Fruit fly (Drosophila melanogaster): ENCODE data around the gene kar.

kar gene

dm6 chr3R:12697571-12698039 is 8.4 kb upstream of the kar start (continued):
- TF ChIP-seq fru (optimal IDR thresholded peaks at IDR 0.05): no peak
- no peak for TF ChIP-seq psq (GFP tag; optimal IDR thresholded peaks at IDR 0.05)
- peak; percentile 6 for TF ChIP-seq Hmr (GFP tag; optimal IDR thresholded peaks at IDR 0.05)
- TF ChIP-seq CrebB (tag; optimal IDR thresholded peaks at IDR 0.05): peak; percentile 4
- peak; percentile 29; the same call in 1 of the 2 replicates for TF ChIP-seq inv (GFP tag; IDR thresholded peaks at IDR 0.05; ENCODE audit: partially characterized antibody)
- no peak for TF ChIP-seq NfI (GFP tag; optimal IDR thresholded peaks at IDR 0.05)
- no peak for TF ChIP-seq Blimp-1 (GFP tag; optimal IDR thresholded peaks at IDR 0.05)
- no peak for TF ChIP-seq chinmo (GFP tag; IDR thresholded peaks at IDR 0.05; ENCODE audit: partially characterized antibody)
- peak; percentile 68 for TF ChIP-seq CG12659 (GFP tag; optimal IDR thresholded peaks at IDR 0.05)
- no peak for TF ChIP-seq CG34422 (GFP tag; IDR thresholded peaks at IDR 0.05)
- TF ChIP-seq CG1603 (tag; optimal IDR thresholded peaks at IDR 0.05): no peak
- TF ChIP-seq crp (GFP tag; optimal IDR thresholded peaks at IDR 0.05): no peak
- no peak for TF ChIP-seq slou (GFP tag; optimal IDR thresholded peaks at IDR 0.05)
- no peak for TF ChIP-seq fd3F (GFP tag; optimal IDR thresholded peaks at IDR 0.05)
- peak; percentile 28 for TF ChIP-seq CG17829 (tag; optimal IDR thresholded peaks at IDR 0.05)
- peak; percentile 19 for TF ChIP-seq CG12155 (GFP tag; optimal IDR thresholded peaks at IDR 0.05)
- TF ChIP-seq CG12942 (GFP tag; optimal IDR thresholded peaks at IDR 0.05): no peak
- peak; percentile 40 for TF ChIP-seq nom (GFP tag; optimal IDR thresholded peaks at IDR 0.05)
- TF ChIP-seq Hr51 (GFP tag; optimal IDR thresholded peaks at IDR 0.05): no peak
- no peak for TF ChIP-seq CG14965 (GFP tag; optimal IDR thresholded peaks at IDR 0.05; ENCODE audit: borderline replicate concordance)
- no peak for TF ChIP-seq Optix (GFP tag; IDR thresholded peaks at IDR 0.05)
- peak; percentile 95 for TF ChIP-seq E2f2 (GFP tag; IDR thresholded peaks at IDR 0.05)
- no peak for TF ChIP-seq CG7786 (GFP tag; optimal IDR thresholded peaks at IDR 0.05)
- no peak for TF ChIP-seq sisA (GFP tag; IDR thresholded peaks at IDR 0.05)
- TF ChIP-seq Med (GFP tag): peak; percentile 83
- TF ChIP-seq Mes4 (GFP tag; optimal IDR thresholded peaks at IDR 0.05): no peak
- no peak for TF ChIP-seq ems (GFP tag; optimal IDR thresholded peaks at IDR 0.05)
- no peak for TF ChIP-seq zen2 (GFP tag; IDR thresholded peaks at IDR 0.05; ENCODE audit: partially characterized antibody)
- no peak for TF ChIP-seq wdn (GFP tag; IDR thresholded peaks at IDR 0.05)
- TF ChIP-seq Fer2 (tag; optimal IDR thresholded peaks at IDR 0.05): no peak
- no peak for TF ChIP-seq CG10654 (GFP tag; optimal IDR thresholded peaks at IDR 0.05)
- TF ChIP-seq cg (GFP tag; optimal IDR thresholded peaks at IDR 0.05): no peak
- no peak for TF ChIP-seq hb (GFP tag; IDR thresholded peaks at IDR 0.05; ENCODE audit: partially characterized antibody)
- TF ChIP-seq emc (GFP tag; optimal IDR thresholded peaks at IDR 0.05): no peak
- TF ChIP-seq CG7745 (tag; optimal IDR thresholded peaks at IDR 0.05): no peak
- no peak for TF ChIP-seq dati (GFP tag; IDR thresholded peaks at IDR 0.05)
- no peak for TF ChIP-seq corto (GFP tag; optimal IDR thresholded peaks at IDR 0.05)
- TF ChIP-seq ato (GFP tag; IDR thresholded peaks at IDR 0.05; ENCODE audit: partially characterized antibody): no peak
- TF ChIP-seq Doc3 (GFP tag; IDR thresholded peaks at IDR 0.05; ENCODE audit: partially characterized antibody): peak; percentile 50; the same call in 1 of the 3 replicates
- TF ChIP-seq CG13287 (GFP tag; IDR thresholded peaks at IDR 0.05; ENCODE audit: partially characterized antibody): peak; percentile 71
- no peak for TF ChIP-seq CG12219 (GFP tag; optimal IDR thresholded peaks at IDR 0.05)
- no peak for TF ChIP-seq Abd-B (GFP tag; optimal IDR thresholded peaks at IDR 0.05)
- TF ChIP-seq Awh (GFP tag; IDR thresholded peaks at IDR 0.05): no peak
- TF ChIP-seq nmo (GFP tag; optimal IDR thresholded peaks at IDR 0.05): peak; percentile 56
- TF ChIP-seq ERR (GFP tag; optimal IDR thresholded peaks at IDR 0.05): no peak
- TF ChIP-seq CG17361 (GFP tag; IDR thresholded peaks at IDR 0.05): peak; percentile 23; the same call in 1 of the 3 replicates
- TF ChIP-seq dpn (GFP tag; optimal IDR thresholded peaks at IDR 0.05): no peak
- TF ChIP-seq lmd (GFP tag; IDR thresholded peaks at IDR 0.05): no peak
- TF ChIP-seq CG9609 (GFP tag; optimal IDR thresholded peaks at IDR 0.05): no peak
- TF ChIP-seq CG2116 (GFP tag; optimal IDR thresholded peaks at IDR 0.05): peak; percentile 70
